Worm (Caenorhabditis elegans) whole organism, young adult: Measurements from ENCODE around the gene ztf-30.

Source experiments
- B0336.3 ChIP-seq: fragments of 200-800 bp; sonication (Bioruptor generic); IDR thresholded peaks from 2 replicates; pipeline ENCODE4 v1.3.6; 2022; ENCODE audit warnings: missing genetic modification characterization, missing compliant biosample characterization
- F22D6.2 ChIP-seq: sonication (generic microtip); optimal IDR thresholded peaks from 2 replicates; lab custom pipeline; 2016; ENCODE audit warnings: mild to moderate bottlenecking, missing genetic modification characterization, missing compliant biosample characterization
- F33H1.4 ChIP-seq: fragments of 200-800 bp; sonication (Bioruptor generic); IDR thresholded peaks from 2 replicates; pipeline ENCODE4 v1.3.6; 2022; ENCODE audit warnings: missing genetic modification reagents, missing genetic modification characterization, missing compliant biosample characterization
- F52B5.7 ChIP-seq: sonication (generic microtip); optimal IDR thresholded peaks from 2 replicates; lab custom pipeline; 2016; ENCODE audit warnings: mild to moderate bottlenecking, missing genetic modification characterization, missing compliant biosample characterization
- F55B11.4 ChIP-seq: sonication (generic microtip); optimal IDR thresholded peaks from 2 replicates; lab custom pipeline; 2016; ENCODE audit warnings: missing compliant biosample characterization, missing genetic modification characterization, borderline replicate concordance; ENCODE audit not compliant: insufficient read depth
- K12H6.12 ChIP-seq: fragments of 200-800 bp; sonication (Bioruptor generic); optimal IDR thresholded peaks from 2 replicates; lab custom pipeline; 2018; ENCODE audit warnings: mild to moderate bottlenecking, missing genetic modification characterization, missing compliant biosample characterization
- T26A5.8 ChIP-seq: sonication (generic microtip); optimal IDR thresholded peaks from 2 replicates; lab custom pipeline; 2016; ENCODE audit warnings: missing genetic modification characterization, missing compliant biosample characterization
- Y56A3A.18 ChIP-seq: fragments of 200-800 bp; sonication (Bioruptor generic); IDR thresholded peaks from 2 replicates; pipeline ENCODE4 v1.3.6; 2022; ENCODE audit warnings: missing genetic modification reagents, missing genetic modification characterization, missing compliant biosample characterization
- Y67H2A.10 ChIP-seq: fragments of 200-800 bp; sonication (Bioruptor generic); conservative IDR thresholded peaks from 2 replicates; pipeline ENCODE4 v1.3.6; 2022; ENCODE audit warnings: missing genetic modification reagents, missing genetic modification characterization, missing compliant biosample characterization
- Y95B8A.8 ChIP-seq: fragments of 200-800 bp; sonication (Bioruptor generic); IDR thresholded peaks from 2 replicates; pipeline ENCODE4 v1.3.6; 2022; ENCODE audit warnings: missing genetic modification reagents, missing genetic modification characterization, missing compliant biosample characterization
- ZK185.1 ChIP-seq: sonication (generic microtip); optimal IDR thresholded peaks from 2 replicates; lab custom pipeline; 2016; ENCODE audit warnings: mild to moderate bottlenecking, missing genetic modification characterization, missing compliant biosample characterization; ENCODE audit not compliant: poor library complexity, severe bottlenecking
- atf-7 ChIP-seq: sonication (generic microtip); optimal IDR thresholded peaks from 2 replicates; lab custom pipeline; 2017; ENCODE audit warnings: mild to moderate bottlenecking, missing genetic modification characterization, missing compliant biosample characterization
- ceh-100 ChIP-seq: fragments of 200-800 bp; sonication (Bioruptor generic); IDR thresholded peaks from 2 replicates; pipeline ENCODE4 v1.3.6; 2022; ENCODE audit warnings: missing genetic modification reagents, missing genetic modification characterization, missing compliant biosample characterization
- ceh-91 ChIP-seq: fragments of 200-800 bp; sonication (Bioruptor generic); IDR thresholded peaks from 2 replicates; pipeline ENCODE4 v1.3.6; 2022; ENCODE audit warnings: missing genetic modification reagents, missing genetic modification characterization, missing compliant biosample characterization
- dpff-1 ChIP-seq: sonication (generic microtip); optimal IDR thresholded peaks from 2 replicates; lab custom pipeline; 2017; ENCODE audit warnings: mild to moderate bottlenecking, missing genetic modification characterization, missing compliant biosample characterization
- dpl-1 ChIP-seq: fragments of 150-350 bp; optimal IDR thresholded peaks from 2 replicates; lab custom pipeline; 2014; ENCODE audit warnings: missing biosample characterization, missing genetic modification reagents, missing genetic modification characterization
- efl-1 ChIP-seq: fragments of 150-350 bp; optimal IDR thresholded peaks from 2 replicates; lab custom pipeline; 2014; ENCODE audit warnings: missing biosample characterization, missing genetic modification reagents, missing genetic modification characterization
- egl-18 ChIP-seq: fragments of 200-800 bp; sonication (Bioruptor generic); IDR thresholded peaks from 2 replicates; pipeline ENCODE4 v1.3.6; 2022; ENCODE audit warnings: missing genetic modification reagents, missing genetic modification characterization, missing compliant biosample characterization
- hmg-1.2 ChIP-seq: fragments of 200-800 bp; sonication (Bioruptor generic); IDR thresholded peaks from 2 replicates; pipeline ENCODE4 v1.3.6; 2022; ENCODE audit warnings: missing genetic modification reagents, missing genetic modification characterization, missing compliant biosample characterization
- hmg-20 ChIP-seq: fragments of 200-800 bp; sonication (Bioruptor generic); IDR thresholded peaks from 2 replicates; pipeline ENCODE4 v1.3.6; 2022; ENCODE audit warnings: missing genetic modification reagents, missing genetic modification characterization, missing compliant biosample characterization
- lag-1 ChIP-seq: fragments of 200-800 bp; sonication (Bioruptor generic); IDR thresholded peaks from 2 replicates; pipeline ENCODE4 v1.3.6; 2022; ENCODE audit warnings: missing genetic modification reagents, missing genetic modification characterization, missing compliant biosample characterization
- lin-26 ChIP-seq: fragments of 200-800 bp; sonication (Bioruptor generic); IDR thresholded peaks from 2 replicates; pipeline ENCODE4 v1.3.6; 2022; ENCODE audit warnings: missing genetic modification reagents, missing genetic modification characterization, missing compliant biosample characterization
- lin-35 ChIP-seq, 3 experiments: fragments of 150-350 bp in 2 of 3; sonication (generic microtip) in 1 of 3; optimal IDR thresholded peaks; 2 replicates each; lab custom pipeline; 2014 to 2018; ENCODE audit warnings: missing biosample characterization in 3 of 3, missing genetic modification characterization in 3 of 3, missing genetic modification reagents in 3 of 3
- lir-1 ChIP-seq: fragments of 200-800 bp; sonication (Bioruptor generic); conservative IDR thresholded peaks from 2 replicates; pipeline ENCODE4 v1.3.6; 2022; ENCODE audit warnings: missing genetic modification reagents, missing genetic modification characterization, missing compliant biosample characterization
- lsl-1 ChIP-seq: fragments of 200-800 bp; sonication (Bioruptor generic); optimal IDR thresholded peaks from 2 replicates; lab custom pipeline; 2018; ENCODE audit warnings: mild to moderate bottlenecking, missing genetic modification characterization, moderate library complexity, missing compliant biosample characterization
- madf-10 ChIP-seq: sonication (generic microtip); optimal IDR thresholded peaks from 2 replicates; lab custom pipeline; 2016; ENCODE audit warnings: mild to moderate bottlenecking, missing genetic modification characterization, missing compliant biosample characterization
- madf-6 ChIP-seq: fragments of 200-800 bp; sonication (Bioruptor generic); IDR thresholded peaks from 2 replicates; pipeline ENCODE4 v1.3.6; 2022; ENCODE audit warnings: missing genetic modification reagents, missing genetic modification characterization, missing compliant biosample characterization
- nfya-2 ChIP-seq: fragments of 200-800 bp; sonication (Bioruptor generic); IDR thresholded peaks from 2 replicates; pipeline ENCODE4 v1.3.6; 2022; ENCODE audit warnings: missing genetic modification reagents, missing genetic modification characterization, missing compliant biosample characterization
- nhr-120 ChIP-seq: fragments of 200-800 bp; sonication (Bioruptor generic); IDR thresholded peaks from 2 replicates; pipeline ENCODE4 v1.3.6; 2022; ENCODE audit warnings: missing genetic modification characterization, missing compliant biosample characterization
- nhr-80 ChIP-seq: sonication (generic microtip); optimal IDR thresholded peaks from 2 replicates; lab custom pipeline; 2016; ENCODE audit warnings: missing genetic modification characterization, missing compliant biosample characterization
- rpc-1 ChIP-seq, 2 experiments: fragments of 150-350 bp in 1 of 2; sonication (generic microtip) in 1 of 2; optimal IDR thresholded peaks; 2 replicates each; lab custom pipeline; 2014 to 2018; ENCODE audit warnings: missing biosample characterization in 1 of 2, missing genetic modification characterization in 1 of 2, missing genetic modification reagents in 1 of 2, missing genotype in 1 of 2
- zim-3 ChIP-seq: sonication (generic microtip); optimal IDR thresholded peaks from 2 replicates; lab custom pipeline; 2017; ENCODE audit warnings: mild to moderate bottlenecking, missing genetic modification characterization, moderate library complexity, missing compliant biosample characterization
- ztf-28 ChIP-seq: fragments of 200-800 bp; sonication (Bioruptor generic); IDR thresholded peaks from 2 replicates; pipeline ENCODE4 v1.3.6; 2022; ENCODE audit warnings: missing genetic modification reagents, missing genetic modification characterization, missing compliant biosample characterization

Gene ztf-30

ce11 chrIII:8609683-8610082 lies 12.0 kb upstream of the ztf-30 start, which contains the start of gene C06E1.9:
Gene C06E1.9, minus strand, starts transcription at chrIII:8609783.
- TF ChIP-seq Y56A3A.18 (GFP tag; lab: Robert Waterston, UW) (no peak), ztf-28 (GFP tag; lab: Robert Waterston, UW) (no peak), F22D6.2 (no peak), F33H1.4 (GFP tag; lab: Robert Waterston, UW) (no peak), rpc-1 (optimal IDR thresholded peaks at IDR 0.05; lab: Kevin White, UChicago) (no peak), rpc-1 (tag; optimal IDR thresholded peaks at IDR 0.05; lab: Kevin White, UChicago) (no peak), hmg-20 (GFP tag; lab: Robert Waterston, UW) (no peak), madf-10 (no peak), nhr-80 (tag; lab: Kevin White, UChicago) (no peak)

ce11 chrIII:8605532-8605931 lies 7.9 kb upstream of the ztf-30 start, which contains the start of gene C06E1.1:
Gene C06E1.1, plus strand, starts transcription at chrIII:8605832.
- TF ChIP-seq lin-35 (GFP tag; optimal IDR thresholded peaks at IDR 0.05; lab: Kevin White, UChicago) (no peak), atf-7 (tag; lab: Kevin White, UChicago) (no peak), Y95B8A.8 (GFP tag; lab: Robert Waterston, UW) (no peak), zim-3 (tag; lab: Kevin White, UChicago) (no peak), lin-26 (GFP tag; lab: Robert Waterston, UW) (no peak), ZK185.1 (no peak), ceh-100 (GFP tag; lab: Robert Waterston, UW) (no peak), F52B5.7 (no peak)

ce11 chrIII:8602148-8602547 lies 4.5 kb upstream of the ztf-30 start:
- TF ChIP-seq lag-1 (GFP tag; lab: Robert Waterston, UW) = no peak
- no peak for TF ChIP-seq efl-1 (GFP tag; lab: Kevin White, UChicago)
- TF ChIP-seq ceh-91 (GFP tag; lab: Robert Waterston, UW) = no peak
- TF ChIP-seq madf-6 (GFP tag; lab: Robert Waterston, UW) = no peak
- TF ChIP-seq nhr-120 (GFP tag; lab: Robert Waterston, UW) = no peak
- no peak for TF ChIP-seq egl-18
- no peak for TF ChIP-seq F55B11.4 (tag; lab: Kevin White, UChicago)
- TF ChIP-seq dpl-1 (GFP tag; lab: Kevin White, UChicago) = no peak
- no peak for TF ChIP-seq B0336.3 (GFP tag; lab: Robert Waterston, UW)
- no peak for TF ChIP-seq dpff-1 (tag; lab: Kevin White, UChicago)
- no peak for TF ChIP-seq hmg-1.2 (GFP tag; lab: Robert Waterston, UW)
- TF ChIP-seq Y67H2A.10 (GFP tag; lab: Robert Waterston, UW) = no peak
- TF ChIP-seq, all 124 proteins: peak for 0

- TF ChIP-seq Y95B8A.8 (GFP tag; lab: Robert Waterston, UW) (no peak), lsl-1 (GFP tag; lab: Kevin White, UChicago) (no peak), nfya-2 (GFP tag; lab: Robert Waterston, UW) (no peak), T26A5.8 (tag; lab: Kevin White, UChicago) (no peak)
Measured at ce11 chrIII:8598961-8599360, 1.3 kb upstream of the ztf-30 start.

ce11 chrIII:8596692-8597091 lies 978 bp downstream of the ztf-30 start:
- TF ChIP-seq lir-1 = no peak
- TF ChIP-seq madf-10 = no peak
- TF ChIP-seq K12H6.12 (tag; lab: Kevin White, UChicago) = no peak
